Fruit fly (Drosophila melanogaster): ENCODE data around the gene CG13996.

- TF ChIP-seq OdsH (GFP tag; optimal IDR thresholded peaks at IDR 0.05) (peak; percentile 6), Hr78 (GFP tag; optimal IDR thresholded peaks at IDR 0.05) (no peak), Hnf4 (GFP tag; optimal IDR thresholded peaks at IDR 0.05) (no peak), psq (GFP tag; optimal IDR thresholded peaks at IDR 0.05) (no peak), CG9705 (GFP tag; optimal IDR thresholded peaks at IDR 0.05) (peak; percentile 5)
Measured at dm6 chr2L:5997609-5998229, 22.9 kb upstream of the CG13996 start.
